Fruit fly (Drosophila melanogaster) whole organism, embryonic: ENCODE results near the gene APC4.

Source experiments
- Aef1 ChIP-seq: fragments of 200-800 bp; sonication (Bioruptor generic); IDR thresholded peaks from 3 replicates; pipeline ENCODE4 v1.3.6; 2022; ENCODE audit warnings: missing biosample characterization, missing genetic modification characterization
- Bteb2 ChIP-seq: fragments of 200-800 bp; sonication (Bioruptor generic); optimal IDR thresholded peaks from 2 replicates; lab custom pipeline; 2016; ENCODE audit warnings: missing biosample characterization, missing genetic modification characterization
- CG10431 ChIP-seq: fragments of 200-800 bp; sonication (Bioruptor generic); optimal IDR thresholded peaks from 3 replicates; lab custom pipeline; 2018; ENCODE audit warnings: missing biosample characterization, mild to moderate bottlenecking, missing genetic modification characterization
- CG10565 ChIP-seq: fragments of 200-800 bp; sonication (Bioruptor generic); optimal IDR thresholded peaks from 3 replicates; lab custom pipeline; 2016; ENCODE audit warnings: missing biosample characterization, mild to moderate bottlenecking, missing genetic modification characterization
- CG10959 ChIP-seq: fragments of 200-800 bp; sonication (Bioruptor generic); IDR thresholded peaks from 2 replicates; pipeline ENCODE4 v1.3.6; 2022; ENCODE audit warnings: missing biosample characterization, missing genetic modification characterization
- CG11696 ChIP-seq: fragments of 200-800 bp; sonication (Bioruptor generic); IDR thresholded peaks from 2 replicates; pipeline ENCODE4 v1.3.6; 2022; ENCODE audit warnings: missing biosample characterization, missing genetic modification characterization
- CG12071 ChIP-seq: fragments of 200-800 bp; sonication (Bioruptor generic); optimal IDR thresholded peaks from 3 replicates; lab custom pipeline; 2018; ENCODE audit warnings: missing biosample characterization, mild to moderate bottlenecking, missing genetic modification characterization
- CG13424 ChIP-seq: fragments of 200-800 bp; sonication (Bioruptor generic); optimal IDR thresholded peaks from 2 replicates; lab custom pipeline; 2019; ENCODE audit warnings: missing biosample characterization, mild to moderate bottlenecking, missing genetic modification characterization, moderate library complexity
- CG1529 ChIP-seq: fragments of 200-800 bp; sonication (Bioruptor generic); optimal IDR thresholded peaks from 3 replicates; lab custom pipeline; 2018; ENCODE audit warnings: missing biosample characterization, missing genetic modification characterization
- CG15514 ChIP-seq: fragments of 200-800 bp; sonication (Bioruptor generic); optimal IDR thresholded peaks from 3 replicates; lab custom pipeline; 2017; ENCODE audit warnings: missing biosample characterization, missing genetic modification characterization, mild to moderate bottlenecking, moderate library complexity, missing genetic modification reagents
- CG17186 ChIP-seq: fragments of 200-800 bp; sonication (Bioruptor generic); optimal IDR thresholded peaks from 3 replicates; lab custom pipeline; 2017; ENCODE audit warnings: missing biosample characterization, missing genetic modification reagents, missing genetic modification characterization
- CG17385 ChIP-seq: fragments of 200-800 bp; sonication (Bioruptor generic); optimal IDR thresholded peaks from 3 replicates; lab custom pipeline; 2018; ENCODE audit warnings: missing biosample characterization, mild to moderate bottlenecking, missing genetic modification characterization
- CG17612 ChIP-seq: fragments of 200-800 bp; sonication (Bioruptor generic); IDR thresholded peaks from 2 replicates; pipeline ENCODE4 v1.3.6; 2022; ENCODE audit warnings: missing biosample characterization, missing genetic modification characterization
- CG18599 ChIP-seq: fragments of 200-800 bp; sonication (Bioruptor generic); optimal IDR thresholded peaks from 3 replicates; lab custom pipeline; 2017; ENCODE audit warnings: missing biosample characterization, missing genetic modification characterization, mild to moderate bottlenecking, moderate library complexity, missing genetic modification reagents
- CG3838 ChIP-seq: fragments of 200-800 bp; sonication (Bioruptor generic); optimal IDR thresholded peaks from 3 replicates; lab custom pipeline; 2016; ENCODE audit warnings: missing biosample characterization, missing genetic modification characterization
- CG9876 ChIP-seq: fragments of 200-800 bp; sonication (Bioruptor generic); optimal IDR thresholded peaks from 2 replicates; lab custom pipeline; 2016; ENCODE audit warnings: missing biosample characterization, missing genetic modification characterization
- CG9932 ChIP-seq: fragments of 200-800 bp; sonication (Bioruptor generic); IDR thresholded peaks from 2 replicates; pipeline ENCODE4 v1.3.6; 2022; ENCODE audit warnings: missing biosample characterization, missing genetic modification characterization
- D19B ChIP-seq: fragments of 200-800 bp; sonication (Bioruptor generic); optimal IDR thresholded peaks from 2 replicates; lab custom pipeline; 2017; ENCODE audit warnings: missing biosample characterization, mild to moderate bottlenecking, missing genetic modification characterization
- Ets97D ChIP-seq: fragments of 200-800 bp; sonication (Bioruptor generic); optimal IDR thresholded peaks from 3 replicates; lab custom pipeline; 2016; ENCODE audit warnings: missing biosample characterization, missing genetic modification characterization
- Gsc ChIP-seq: fragments of 200-800 bp; sonication (Bioruptor generic); IDR thresholded peaks from 2 replicates; pipeline ENCODE4 v1.3.6; 2022; ENCODE audit warnings: missing biosample characterization, missing genetic modification characterization
- HHEX ChIP-seq: fragments of 200-800 bp; sonication (Bioruptor generic); optimal IDR thresholded peaks from 3 replicates; lab custom pipeline; 2017; ENCODE audit warnings: missing biosample characterization, mild to moderate bottlenecking, missing genetic modification characterization, missing genetic modification reagents
- HLH3B ChIP-seq: fragments of 200-800 bp; sonication (Bioruptor generic); IDR thresholded peaks from 2 replicates; pipeline ENCODE4 v1.3.6; 2022; ENCODE audit warnings: missing biosample characterization, missing genetic modification characterization
- Hsf ChIP-seq: fragments of 200-800 bp; sonication (Bioruptor generic); optimal IDR thresholded peaks from 3 replicates; lab custom pipeline; 2016; ENCODE audit warnings: missing biosample characterization, missing genetic modification characterization
- MTF-1 ChIP-seq: fragments of 200-800 bp; sonication (Bioruptor generic); optimal IDR thresholded peaks from 2 replicates; lab custom pipeline; 2018; ENCODE audit warnings: missing biosample characterization, mild to moderate bottlenecking, missing genetic modification characterization, borderline replicate concordance
- Nf-YC ChIP-seq: fragments of 200-800 bp; optimal IDR thresholded peaks from 3 replicates; lab custom pipeline; 2019; ENCODE audit warnings: missing biosample characterization, mild to moderate bottlenecking, missing genetic modification characterization, moderate library complexity
- PHDP ChIP-seq: fragments of 200-800 bp; sonication (Bioruptor generic); optimal IDR thresholded peaks from 3 replicates; lab custom pipeline; 2018; ENCODE audit warnings: missing biosample characterization, mild to moderate bottlenecking, missing genetic modification characterization, moderate library complexity
- Rx ChIP-seq: fragments of 200-800 bp; sonication (Bioruptor generic); IDR thresholded peaks from 2 replicates; pipeline ENCODE4 v1.3.6; 2022; ENCODE audit warnings: missing biosample characterization, missing genetic modification characterization
- Scr ChIP-seq: fragments of 200-800 bp; sonication (Bioruptor generic); IDR thresholded peaks from 2 replicates; pipeline ENCODE4 v1.3.6; 2022; ENCODE audit warnings: missing biosample characterization, missing genetic modification characterization; ENCODE audit not compliant: partially characterized antibody
- Usf ChIP-seq: fragments of 200-800 bp; sonication (Bioruptor generic); optimal IDR thresholded peaks from 2 replicates; lab custom pipeline; 2017; ENCODE audit warnings: missing genotype, missing biosample characterization, missing genetic modification characterization
- Xrp1 ChIP-seq: fragments of 200-800 bp; sonication (Bioruptor generic); IDR thresholded peaks from 2 replicates; pipeline ENCODE4 v1.3.6; 2022; ENCODE audit warnings: missing biosample characterization, missing genetic modification characterization
- abd-A ChIP-seq: fragments of 200-800 bp; sonication (Bioruptor generic); optimal IDR thresholded peaks from 3 replicates; lab custom pipeline; 2019; ENCODE audit warnings: missing biosample characterization, mild to moderate bottlenecking, missing genetic modification characterization, moderate library complexity
- br ChIP-seq: fragments of >200 bp; optimal IDR thresholded peaks from 2 replicates; lab custom pipeline; 2017
- cato ChIP-seq: fragments of 200-800 bp; sonication (Bioruptor generic); optimal IDR thresholded peaks from 2 replicates; lab custom pipeline; 2016; ENCODE audit warnings: missing biosample characterization, missing genetic modification characterization, borderline replicate concordance
- chif ChIP-seq, 2 experiments: fragments of 200-800 bp; sonication (Bioruptor generic); optimal IDR thresholded peaks; 3 replicates each; lab custom pipeline; 2016; ENCODE audit warnings: missing biosample characterization in 2 of 2, missing genetic modification characterization in 2 of 2
- dpn ChIP-seq, 2 experiments: fragments of 200-800 bp; sonication (Bioruptor generic); optimal IDR thresholded peaks; 3 replicates each; lab custom pipeline; 2016; ENCODE audit warnings: missing biosample characterization in 2 of 2, missing genetic modification characterization in 2 of 2
- dysf ChIP-seq: fragments of 200-800 bp; sonication (Bioruptor generic); IDR thresholded peaks from 3 replicates; pipeline ENCODE4 v1.3.6; 2022; ENCODE audit warnings: missing biosample characterization, missing genetic modification characterization
- gce ChIP-seq: fragments of 200-800 bp; sonication (Bioruptor generic); IDR thresholded peaks from 3 replicates; pipeline ENCODE4 v1.3.6; 2022; ENCODE audit warnings: missing biosample characterization, missing genetic modification characterization
- gsb-n ChIP-seq: fragments of 200-800 bp; sonication (Bioruptor generic); optimal IDR thresholded peaks from 3 replicates; lab custom pipeline; 2018; ENCODE audit warnings: missing biosample characterization, mild to moderate bottlenecking, missing genetic modification characterization
- ind ChIP-seq: fragments of 200-800 bp; sonication (Bioruptor generic); optimal IDR thresholded peaks from 3 replicates; lab custom pipeline; 2016; ENCODE audit warnings: missing biosample characterization, missing genetic modification characterization
- jumu ChIP-seq: fragments of 200-800 bp; sonication (Bioruptor generic); optimal IDR thresholded peaks from 3 replicates; lab custom pipeline; 2016; ENCODE audit warnings: missing biosample characterization, missing genetic modification characterization
- kah ChIP-seq: fragments of 200-800 bp; sonication (Bioruptor generic); optimal IDR thresholded peaks from 2 replicates; lab custom pipeline; 2018; ENCODE audit warnings: missing biosample characterization, mild to moderate bottlenecking, missing genetic modification characterization
- lmd ChIP-seq: fragments of 200-800 bp; sonication (Bioruptor generic); IDR thresholded peaks from 2 replicates; pipeline ENCODE4 v1.3.6; 2022; ENCODE audit warnings: missing biosample characterization, missing genetic modification characterization
- mirr ChIP-seq: fragments of 200-800 bp; sonication (Bioruptor generic); optimal IDR thresholded peaks from 3 replicates; lab custom pipeline; 2018; ENCODE audit warnings: missing biosample characterization, mild to moderate bottlenecking, missing genetic modification characterization
- nom ChIP-seq: fragments of 200-800 bp; sonication (Bioruptor generic); optimal IDR thresholded peaks from 2 replicates; lab custom pipeline; 2017; ENCODE audit warnings: missing biosample characterization, missing genetic modification characterization, mild to moderate bottlenecking, moderate library complexity, missing genetic modification reagents
- pfk ChIP-seq: fragments of 200-800 bp; sonication (Bioruptor generic); optimal IDR thresholded peaks from 2 replicates; lab custom pipeline; 2018; ENCODE audit warnings: missing biosample characterization, mild to moderate bottlenecking, missing genetic modification characterization, moderate library complexity
- pzg ChIP-seq: fragments of 200-800 bp; sonication (Bioruptor generic); optimal IDR thresholded peaks from 3 replicates; lab custom pipeline; 2018; ENCODE audit warnings: missing biosample characterization, mild to moderate bottlenecking, missing genetic modification characterization, moderate library complexity
- row ChIP-seq: fragments of 200-800 bp; sonication (Bioruptor generic); IDR thresholded peaks from 3 replicates; pipeline ENCODE4 v1.3.6; 2022; ENCODE audit warnings: missing biosample characterization, missing genetic modification characterization
- wor ChIP-seq: fragments of 200-800 bp; sonication (Bioruptor generic); IDR thresholded peaks from 2 replicates; pipeline ENCODE4 v1.3.6; 2022; ENCODE audit warnings: missing biosample characterization, missing genetic modification characterization
- yki ChIP-seq: fragments of >200 bp; optimal IDR thresholded peaks from 3 replicates; lab custom pipeline; 2018
- zen2 ChIP-seq: fragments of 200-800 bp; sonication (Bioruptor generic); IDR thresholded peaks from 3 replicates; pipeline ENCODE4 v1.3.6; 2022; ENCODE audit warnings: missing biosample characterization, missing genetic modification characterization; ENCODE audit not compliant: partially characterized antibody

Gene APC4

DNA sequence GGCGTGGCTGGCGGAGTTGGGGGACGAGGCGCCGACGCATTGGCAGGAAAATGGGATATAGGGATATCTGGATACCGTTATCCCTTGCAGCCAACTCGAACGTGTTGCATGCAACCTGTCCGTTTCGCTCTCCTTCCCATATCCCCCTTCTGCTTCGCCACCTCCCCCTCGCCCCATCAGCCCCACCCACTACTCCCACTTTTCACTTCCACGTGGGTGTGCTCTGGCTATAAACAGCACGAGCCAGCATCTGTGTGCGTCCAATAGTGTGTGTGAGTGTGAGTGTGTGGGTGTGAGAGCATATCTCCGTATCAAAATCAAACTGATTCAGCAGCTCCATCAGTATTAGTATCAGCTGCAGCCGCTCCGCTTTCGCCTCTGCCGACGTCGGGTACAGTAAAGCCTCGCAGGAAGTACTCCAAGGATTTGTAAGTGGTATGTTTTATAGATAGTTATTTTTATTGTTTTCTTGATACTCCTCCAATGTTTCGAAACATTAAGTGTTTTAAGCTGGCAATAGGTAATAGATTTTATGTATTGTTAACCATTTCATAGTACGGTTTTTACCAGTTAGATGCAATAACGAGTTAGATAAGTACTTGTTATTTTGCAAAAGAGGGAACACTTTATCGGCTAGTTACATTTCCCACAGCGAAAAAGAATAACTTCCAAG lies 36.4 kb downstream of the APC4 start (continued):
- no peak for TF ChIP-seq CG12071 (GFP tag; lab: Kevin White, UChicago)
- no peak for TF ChIP-seq gsb-n (tag; lab: Kevin White, UChicago)
- no peak for TF ChIP-seq CG17186 (GFP tag; lab: Kevin White, UChicago)
- peak; percentile 54 for TF ChIP-seq CG17385 (GFP tag; lab: Kevin White, UChicago)
- TF ChIP-seq dpn (GFP tag; optimal IDR thresholded peaks at IDR 0.05; lab: Kevin White, UChicago): peak in 1 of 2 experiments; percentile 35
- TF ChIP-seq Ets97D (GFP tag; lab: Kevin White, UChicago): no peak
- no peak for TF ChIP-seq jumu
- no peak for TF ChIP-seq Nf-YC
- no peak for TF ChIP-seq yki (lab: Kevin White, UChicago)
- TF ChIP-seq Scr (GFP tag; lab: Robert Waterston, UW): no peak
- TF ChIP-seq CG18599 (GFP tag; lab: Kevin White, UChicago): peak; percentile 65
- no peak for TF ChIP-seq CG1529 (GFP tag; lab: Kevin White, UChicago)
- no peak for TF ChIP-seq pzg (GFP tag; lab: Kevin White, UChicago)
- peak; percentile 37 for TF ChIP-seq CG15514 (GFP tag; lab: Kevin White, UChicago)
- no peak for TF ChIP-seq Usf (GFP tag; lab: Kevin White, UChicago)
- no peak for TF ChIP-seq CG10565 (GFP tag; lab: Kevin White, UChicago)
- TF ChIP-seq Xrp1 (GFP tag; lab: Robert Waterston, UW): peak; percentile 44; the same call in 1 of the 2 replicates
- TF ChIP-seq CG11696: no peak
- TF ChIP-seq PHDP (tag; lab: Kevin White, UChicago): no peak
- TF ChIP-seq Hsf: no peak
- TF ChIP-seq kah (GFP tag; lab: Kevin White, UChicago): peak; percentile 3
- peak; percentile 41; the same call in 2 of the 3 replicates for TF ChIP-seq dysf (GFP tag; lab: Robert Waterston, UW)
- TF ChIP-seq Gsc (GFP tag; lab: Robert Waterston, UW): no peak
- no peak for TF ChIP-seq row (GFP tag; lab: Robert Waterston, UW)
- no peak for TF ChIP-seq mirr (GFP tag; lab: Kevin White, UChicago)
- TF ChIP-seq abd-A (tag; lab: Kevin White, UChicago): peak; percentile 72
- TF ChIP-seq zen2: no peak
- no peak for TF ChIP-seq CG9932 (GFP tag; lab: Robert Waterston, UW)
- peak; percentile 20 for TF ChIP-seq D19B (GFP tag; lab: Kevin White, UChicago)

DNA sequence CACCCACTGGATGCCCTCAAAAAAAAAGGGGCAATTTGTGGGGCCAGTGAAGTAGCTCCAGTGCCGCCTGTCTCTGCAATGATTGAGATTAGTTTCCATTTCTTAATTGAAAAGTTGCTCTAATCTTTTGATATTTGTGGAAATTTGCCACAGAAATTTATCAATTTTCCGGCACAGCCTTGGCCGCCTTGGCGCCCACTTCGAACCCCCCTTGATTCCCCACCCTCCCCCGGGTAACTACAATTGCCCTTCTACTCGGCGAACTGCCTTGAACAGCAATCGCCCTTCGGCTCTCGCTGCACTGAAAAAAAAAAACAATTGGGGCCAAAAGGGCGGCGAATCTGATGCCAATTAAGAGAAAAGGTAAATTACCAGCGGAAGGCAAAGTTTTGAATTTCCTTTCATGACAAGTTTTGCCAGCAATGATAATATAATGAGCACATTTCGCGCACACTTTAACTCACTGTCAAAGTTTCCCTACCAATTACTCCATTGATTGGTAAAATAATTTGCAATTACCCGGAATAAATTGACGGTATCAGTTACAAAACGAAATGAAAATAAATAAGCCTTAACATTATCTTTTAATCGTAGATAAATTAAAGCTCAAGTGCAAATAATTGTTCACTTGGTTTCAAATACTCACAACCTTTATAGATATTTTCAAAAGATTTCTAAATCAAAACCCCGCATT lies 37.1 kb downstream of the APC4 start:
- TF ChIP-seq CG10431: no peak
- TF ChIP-seq gce: no peak
- TF ChIP-seq nom (GFP tag; lab: Kevin White, UChicago): no peak
- TF ChIP-seq HHEX (GFP tag; lab: Kevin White, UChicago): peak; percentile 6
- TF ChIP-seq ind (GFP tag; lab: Kevin White, UChicago): peak; percentile 31
- TF ChIP-seq MTF-1: no peak
- TF ChIP-seq HLH3B (GFP tag; lab: Robert Waterston, UW): no peak
- TF ChIP-seq pfk (GFP tag; lab: Kevin White, UChicago): no peak
- peak in 1 of 2 experiments; percentile 21 for TF ChIP-seq chif (GFP tag; optimal IDR thresholded peaks at IDR 0.05; lab: Kevin White, UChicago)
- TF ChIP-seq br (lab: Kevin White, UChicago): no peak
- TF ChIP-seq lmd (GFP tag; lab: Robert Waterston, UW): peak; percentile 44
- TF ChIP-seq Bteb2 (GFP tag; lab: Kevin White, UChicago): no peak
- TF ChIP-seq Aef1: no peak
- no peak for TF ChIP-seq CG17612 (GFP tag; lab: Robert Waterston, UW)
- TF ChIP-seq CG9876: no peak
- TF ChIP-seq CG10959 (GFP tag; lab: Robert Waterston, UW): no peak
- TF ChIP-seq wor (GFP tag; lab: Robert Waterston, UW): no peak
- TF ChIP-seq Rx (GFP tag; lab: Robert Waterston, UW): no peak
- no peak for TF ChIP-seq cato (GFP tag; lab: Kevin White, UChicago)
- TF ChIP-seq CG3838 (GFP tag; lab: Kevin White, UChicago): no peak
- peak; percentile 27 for TF ChIP-seq CG13424 (tag; lab: Kevin White, UChicago)
